Worm (Caenorhabditis elegans): Measurements from ENCODE around the gene msp-76.

The msp-76 gene

ce11 chrIV:9733904-9734303 lies 45.1 kb downstream of the msp-76 start:
- no peak for TF ChIP-seq efl-3 (GFP tag; optimal IDR thresholded peaks at IDR 0.05)
- TF ChIP-seq snu-23 (GFP tag; optimal IDR thresholded peaks at IDR 0.05): no peak
- no peak for TF ChIP-seq egl-27 (tag; optimal IDR thresholded peaks at IDR 0.05)
- TF ChIP-seq nhr-11 (tag; optimal IDR thresholded peaks at IDR 0.05): no peak
- TF ChIP-seq fkh-4 (tag; optimal IDR thresholded peaks at IDR 0.05; ENCODE audit: borderline replicate concordance): no peak
- no peak for TF ChIP-seq nhr-12 (tag; optimal IDR thresholded peaks at IDR 0.05)

DNA sequence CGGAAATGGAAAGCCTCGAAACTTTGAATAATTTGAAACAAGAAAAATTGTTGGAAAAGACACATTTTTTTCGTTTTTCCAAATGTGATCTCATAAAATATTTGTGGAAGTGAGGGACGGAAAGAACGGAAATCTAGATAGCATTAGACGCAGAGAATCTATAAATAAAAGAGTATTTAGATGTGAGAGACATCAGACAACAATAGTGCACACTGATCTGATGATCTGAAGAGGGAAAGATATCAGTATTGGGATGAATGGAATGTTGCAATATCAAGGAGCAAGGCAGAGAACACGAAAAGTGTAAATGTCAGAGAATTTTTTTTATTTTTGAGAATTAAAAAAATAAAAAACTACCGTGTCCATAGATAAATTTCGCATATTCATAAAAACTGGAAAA lies 46.0 kb downstream of the msp-76 start:
- TF ChIP-seq mep-1 (tag; optimal IDR thresholded peaks at IDR 0.05): peak; percentile 1
- no peak for TF ChIP-seq hlh-4 (tag; optimal IDR thresholded peaks at IDR 0.05)
- peak in 1 of 2 experiments; percentile 14 for TF ChIP-seq lsy-2 (tag; optimal IDR thresholded peaks at IDR 0.05)
- TF ChIP-seq nhr-71 (tag; optimal IDR thresholded peaks at IDR 0.05): peak; percentile 1
- TF ChIP-seq lin-14 (GFP tag; optimal IDR thresholded peaks at IDR 0.05): peak; percentile 50
- TF ChIP-seq efl-1 (optimal IDR thresholded peaks at IDR 0.05): peak in 1 of 2 experiments; percentile 17
- no peak for TF ChIP-seq efl-1 (GFP tag; optimal IDR thresholded peaks at IDR 0.05 in 1 of 2)
- TF ChIP-seq rnt-1 (tag; optimal IDR thresholded peaks at IDR 0.05): peak; percentile 10
- TF ChIP-seq ceh-82 (tag; optimal IDR thresholded peaks at IDR 0.05): no peak
- TF ChIP-seq irx-1 (tag; optimal IDR thresholded peaks at IDR 0.05): no peak
- no peak for TF ChIP-seq mab-9 (GFP tag; IDR thresholded peaks at IDR 0.05)
- TF ChIP-seq lir-3 (tag; optimal IDR thresholded peaks at IDR 0.05; ENCODE audit: poor library complexity): no peak
- no peak for TF ChIP-seq egl-27 (tag; optimal IDR thresholded peaks at IDR 0.05)
- TF ChIP-seq unc-86 (tag; optimal IDR thresholded peaks at IDR 0.05): no peak

ce11 chrIV:9735750-9736149 lies 46.9 kb downstream of the msp-76 start:
- no peak for TF ChIP-seq vab-15 (tag; optimal IDR thresholded peaks at IDR 0.05)
- no peak for TF ChIP-seq egl-27 (tag; optimal IDR thresholded peaks at IDR 0.05)
- peak; percentile 53 for TF ChIP-seq dsc-1 (tag; optimal IDR thresholded peaks at IDR 0.05)
- peak; percentile 18 for TF ChIP-seq nhr-90 (tag; optimal IDR thresholded peaks at IDR 0.05; ENCODE audit: poor library complexity)
- peak; percentile 52 for TF ChIP-seq nhr-20 (tag; optimal IDR thresholded peaks at IDR 0.05)
- TF ChIP-seq elt-2 (tag; optimal IDR thresholded peaks at IDR 0.05): peak; percentile 50
- no peak for TF ChIP-seq skn-1 (tag; optimal IDR thresholded peaks at IDR 0.05)
- TF ChIP-seq snu-23 (GFP tag; optimal IDR thresholded peaks at IDR 0.05): peak; percentile 30
- TF ChIP-seq elt-3 (tag; optimal IDR thresholded peaks at IDR 0.05): peak in 5 of 6 experiments; percentile 28 to 82 (median 45)
- no peak for TF ChIP-seq alr-1 (tag; optimal IDR thresholded peaks at IDR 0.05; ENCODE audit: borderline replicate concordance)
- TF ChIP-seq nhr-19 (GFP tag; conservative IDR thresholded peaks at IDR 0.05): peak; percentile 37; the same call in 1 of the 2 replicates
- peak; percentile 24 for TF ChIP-seq rnt-1 (tag; optimal IDR thresholded peaks at IDR 0.05)
- no peak for TF ChIP-seq ceh-63 (GFP tag; optimal IDR thresholded peaks at IDR 0.05)
- no peak for TF ChIP-seq egl-13 (tag; optimal IDR thresholded peaks at IDR 0.05)
- TF ChIP-seq pqm-1 (tag; optimal IDR thresholded peaks at IDR 0.05): peak; percentile 7
- no peak for TF ChIP-seq unc-98 (GFP tag; IDR thresholded peaks at IDR 0.05)
- TF ChIP-seq nhr-71 (tag; optimal IDR thresholded peaks at IDR 0.05): peak; percentile 63
- no peak for TF ChIP-seq ceh-8 (GFP tag; optimal IDR thresholded peaks at IDR 0.05)
- peak in 1 of 2 experiments; percentile 39 for TF ChIP-seq lin-35 (GFP tag; optimal IDR thresholded peaks at IDR 0.05)
- TF ChIP-seq lsy-2 (tag; optimal IDR thresholded peaks at IDR 0.05): peak; percentile 27 to 35
- TF ChIP-seq blmp-1 (tag; optimal IDR thresholded peaks at IDR 0.05): peak; percentile 85
- peak; percentile 66 for TF ChIP-seq lin-14 (GFP tag; optimal IDR thresholded peaks at IDR 0.05)
- TF ChIP-seq mep-1 (tag; optimal IDR thresholded peaks at IDR 0.05): peak; percentile 40
- peak; percentile 77 for TF ChIP-seq nhr-85 (tag)

DNA sequence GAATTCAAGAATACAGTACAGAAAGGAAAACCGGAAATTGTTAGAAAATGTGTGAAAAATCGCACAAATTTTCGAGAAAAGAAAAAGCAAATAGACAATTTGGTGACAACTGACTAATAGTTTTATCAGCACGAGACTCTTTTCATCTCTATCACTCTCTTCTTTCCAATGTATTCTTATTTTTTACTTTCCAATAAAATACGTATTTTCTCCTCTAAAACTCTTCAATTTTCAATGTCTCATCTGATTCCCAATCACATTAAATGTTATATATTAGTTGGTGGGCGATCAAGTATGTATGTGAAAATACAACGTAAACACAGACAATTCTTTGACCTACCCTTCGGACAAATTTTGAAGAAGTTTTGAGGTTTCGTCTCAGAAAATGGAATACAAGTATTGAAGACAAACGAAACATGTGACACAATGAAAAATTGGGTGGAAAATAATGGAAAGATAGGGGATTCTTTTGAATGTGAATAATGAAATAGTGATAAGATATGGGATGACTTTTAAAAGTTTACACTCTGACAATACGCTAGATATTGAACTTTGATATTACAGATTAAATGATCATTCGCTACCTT lies 48.5 kb downstream of the msp-76 start, which contains the start of gene cka-1:
cka-1 (minus strand) TSS at position 418 of the 587 bp plus-strand sequence.
- TF ChIP-seq efl-1 (optimal IDR thresholded peaks at IDR 0.05): peak in 1 of 2 experiments; percentile 6
- TF ChIP-seq efl-1 (GFP tag; optimal IDR thresholded peaks at IDR 0.05 in 1 of 2): peak in 1 of 2 experiments; percentile 89
- TF ChIP-seq nhr-20 (tag; optimal IDR thresholded peaks at IDR 0.05): peak; percentile 63
- TF ChIP-seq dsc-1 (tag; optimal IDR thresholded peaks at IDR 0.05): no peak
- peak; percentile 48 for TF ChIP-seq nhr-85 (tag)
- TF ChIP-seq tbx-2 (tag; optimal IDR thresholded peaks at IDR 0.05): peak; percentile 9
- no peak for TF ChIP-seq aly-2 (tag; optimal IDR thresholded peaks at IDR 0.05)
- TF ChIP-seq elt-3 (tag; optimal IDR thresholded peaks at IDR 0.05): peak in 1 of 6 experiments; percentile 48
- peak; percentile 71 for TF ChIP-seq lin-14 (GFP tag; optimal IDR thresholded peaks at IDR 0.05)
- peak; percentile 63 for TF ChIP-seq nhr-71 (tag; optimal IDR thresholded peaks at IDR 0.05)
- no peak for TF ChIP-seq nhr-19 (GFP tag; conservative IDR thresholded peaks at IDR 0.05)
- no peak for TF ChIP-seq ceh-8 (GFP tag; optimal IDR thresholded peaks at IDR 0.05)
- TF ChIP-seq nhr-237 (tag; optimal IDR thresholded peaks at IDR 0.05): no peak
- TF ChIP-seq isw-1 (GFP tag; IDR thresholded peaks at IDR 0.05): no peak
- TF ChIP-seq hpl-2 (GFP tag; optimal IDR thresholded peaks at IDR 0.05): no peak
- TF ChIP-seq lin-35 (GFP tag; optimal IDR thresholded peaks at IDR 0.05): peak in 1 of 2 experiments; percentile 55
- TF ChIP-seq elt-2 (tag; optimal IDR thresholded peaks at IDR 0.05): peak; percentile 52
- TF ChIP-seq mef-2 (tag; optimal IDR thresholded peaks at IDR 0.05): no peak
- TF ChIP-seq C16A3.4 (tag; optimal IDR thresholded peaks at IDR 0.05): peak; percentile 16
- peak; percentile 11 for TF ChIP-seq nhr-90 (tag; optimal IDR thresholded peaks at IDR 0.05; ENCODE audit: poor library complexity)
- TF ChIP-seq lir-3 (tag; optimal IDR thresholded peaks at IDR 0.05; ENCODE audit: poor library complexity): no peak
- TF ChIP-seq blmp-1 (tag; optimal IDR thresholded peaks at IDR 0.05): no peak
- TF ChIP-seq lsy-2 (tag; optimal IDR thresholded peaks at IDR 0.05): peak in 1 of 2 experiments; percentile 62
- peak; percentile 67 for TF ChIP-seq vab-15 (tag; optimal IDR thresholded peaks at IDR 0.05)
